Fruit fly (Drosophila melanogaster): ENCODE results near the gene CG42852.

The CG42852 gene

DNA sequence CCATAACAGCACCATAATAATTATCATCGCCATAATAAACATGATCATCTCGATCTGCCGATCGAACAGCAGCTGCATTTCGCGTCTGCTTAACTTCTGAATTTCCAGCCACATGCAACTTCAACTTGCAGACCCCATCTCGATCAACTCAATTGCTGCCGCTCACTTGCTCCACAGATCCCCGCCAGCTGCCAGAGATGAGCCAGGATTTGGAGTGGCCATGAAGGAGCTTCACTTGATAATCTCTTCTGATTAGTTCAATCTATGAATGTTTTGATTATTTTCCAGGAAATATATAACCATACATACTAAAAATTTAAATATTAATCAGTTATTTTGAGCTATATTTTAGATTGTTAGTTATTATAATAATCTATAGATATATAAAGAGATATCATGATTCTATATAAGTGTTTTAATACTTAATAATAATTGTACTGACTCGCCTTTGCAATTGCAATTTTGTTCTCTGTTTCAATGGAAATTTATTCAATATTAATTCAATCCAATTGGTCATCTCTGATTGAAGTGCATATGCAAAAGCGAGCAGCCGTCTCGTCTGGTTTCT, 3.7 kb upstream of the CG42852 start:
- no peak for TF ChIP-seq Jra (GFP tag; optimal IDR thresholded peaks at IDR 0.05)
- no peak for TF ChIP-seq Hnf4 (GFP tag; optimal IDR thresholded peaks at IDR 0.05)
- TF ChIP-seq Hr83 (GFP tag; optimal IDR thresholded peaks at IDR 0.05; ENCODE audit: poor library complexity, severe bottlenecking) = no peak
- TF ChIP-seq HLH106 (tag; optimal IDR thresholded peaks at IDR 0.05) = no peak
- no peak for TF ChIP-seq N (GFP tag; optimal IDR thresholded peaks at IDR 0.05)
- no peak for TF ChIP-seq br (GFP tag; optimal IDR thresholded peaks at IDR 0.05)
- TF ChIP-seq fru (GFP tag; optimal IDR thresholded peaks at IDR 0.05) = no peak
- no peak for TF ChIP-seq pan (optimal IDR thresholded peaks at IDR 0.05)
- no peak for TF ChIP-seq dl (GFP tag; optimal IDR thresholded peaks at IDR 0.05; ENCODE audit: insufficient read depth in 1 of 2, partially characterized antibody in 2 of 2)
- no peak for TF ChIP-seq woc (GFP tag; optimal IDR thresholded peaks at IDR 0.05)
- TF ChIP-seq CG32264 (GFP tag; optimal IDR thresholded peaks at IDR 0.05) = no peak
- no peak for TF ChIP-seq tai (GFP tag; optimal IDR thresholded peaks at IDR 0.05)
- TF ChIP-seq foxo (GFP tag; optimal IDR thresholded peaks at IDR 0.05) = no peak

DNA sequence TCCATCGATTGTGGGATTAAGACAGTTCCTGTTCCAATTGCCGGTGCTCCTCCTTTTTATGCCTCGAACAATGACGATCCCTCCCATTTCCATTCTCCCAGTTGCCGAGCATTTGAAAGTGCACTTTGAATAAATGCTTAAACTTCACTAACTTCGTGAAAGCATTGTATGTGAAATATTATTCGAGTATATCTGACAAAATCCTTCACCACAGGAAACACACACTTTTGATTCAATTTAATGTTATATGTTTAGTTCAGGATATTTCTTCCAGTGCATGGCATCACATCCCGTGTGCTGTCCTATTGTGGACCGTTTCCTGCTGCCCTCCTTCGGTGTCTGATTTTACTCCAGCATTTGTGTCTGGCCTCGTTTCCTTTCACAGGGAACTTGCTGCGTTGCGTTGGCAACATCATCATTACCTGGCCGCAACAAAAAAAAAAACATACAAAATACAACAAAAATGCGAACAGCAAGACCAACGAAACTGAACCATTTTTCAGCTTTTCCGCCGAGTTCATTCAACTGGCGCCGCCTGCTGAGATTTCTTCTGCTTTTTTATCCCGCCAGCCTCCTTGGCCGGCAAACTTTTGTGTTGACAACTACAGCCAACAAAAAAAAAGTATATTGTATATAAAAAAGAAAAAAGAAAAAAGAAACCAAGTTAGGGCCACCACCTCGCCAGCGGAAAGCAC, 2.7 kb upstream of the CG42852 start:
- TF ChIP-seq woc (GFP tag; optimal IDR thresholded peaks at IDR 0.05) (no peak), HLH106 (tag; optimal IDR thresholded peaks at IDR 0.05) (no peak), Mio (GFP tag; optimal IDR thresholded peaks at IDR 0.05) (no peak), dsf (GFP tag; optimal IDR thresholded peaks at IDR 0.05; ENCODE audit: borderline replicate concordance) (no peak), foxo (GFP tag; optimal IDR thresholded peaks at IDR 0.05) (peak in 1 of 2 experiments; percentile 6), GATAd (GFP tag; optimal IDR thresholded peaks at IDR 0.05) (no peak), br (GFP tag; optimal IDR thresholded peaks at IDR 0.05) (peak; percentile 3), pan (optimal IDR thresholded peaks at IDR 0.05) (no peak), Abd-B (GFP tag; optimal IDR thresholded peaks at IDR 0.05) (no peak), N (GFP tag; optimal IDR thresholded peaks at IDR 0.05) (no peak), fru (GFP tag; optimal IDR thresholded peaks at IDR 0.05) (peak; percentile 10), sage (GFP tag; optimal IDR thresholded peaks at IDR 0.05) (no peak), h (GFP tag; optimal IDR thresholded peaks at IDR 0.05) (peak; percentile 9), ey (GFP tag; optimal IDR thresholded peaks at IDR 0.05) (no peak), Hr83 (GFP tag; optimal IDR thresholded peaks at IDR 0.05; ENCODE audit: poor library complexity, severe bottlenecking) (no peak), Jra (GFP tag; optimal IDR thresholded peaks at IDR 0.05) (no peak), Dfd (GFP tag; optimal IDR thresholded peaks at IDR 0.05) (no peak), dmrt93B (GFP tag; optimal IDR thresholded peaks at IDR 0.05) (no peak), CrebA (GFP tag; optimal IDR thresholded peaks at IDR 0.05; ENCODE audit: borderline replicate concordance) (no peak), sv (GFP tag; optimal IDR thresholded peaks at IDR 0.05) (no peak), Myc (optimal IDR thresholded peaks at IDR 0.05) (no peak), tai (GFP tag; optimal IDR thresholded peaks at IDR 0.05) (no peak), Vsx2 (GFP tag; optimal IDR thresholded peaks at IDR 0.05; ENCODE audit: partially characterized antibody) (no peak), usp (GFP tag; optimal IDR thresholded peaks at IDR 0.05) (no peak), Sp1 (GFP tag; optimal IDR thresholded peaks at IDR 0.05) (no peak), Hnf4 (GFP tag; optimal IDR thresholded peaks at IDR 0.05) (no peak), CG9705 (GFP tag; optimal IDR thresholded peaks at IDR 0.05) (no peak), rgr (GFP tag; optimal IDR thresholded peaks at IDR 0.05) (no peak), brk (GFP tag; optimal IDR thresholded peaks at IDR 0.05) (no peak), Hr78 (GFP tag; optimal IDR thresholded peaks at IDR 0.05) (no peak), CG32264 (GFP tag; optimal IDR thresholded peaks at IDR 0.05) (no peak), jim (GFP tag; optimal IDR thresholded peaks at IDR 0.05) (no peak), OdsH (GFP tag; optimal IDR thresholded peaks at IDR 0.05) (no peak)

DNA sequence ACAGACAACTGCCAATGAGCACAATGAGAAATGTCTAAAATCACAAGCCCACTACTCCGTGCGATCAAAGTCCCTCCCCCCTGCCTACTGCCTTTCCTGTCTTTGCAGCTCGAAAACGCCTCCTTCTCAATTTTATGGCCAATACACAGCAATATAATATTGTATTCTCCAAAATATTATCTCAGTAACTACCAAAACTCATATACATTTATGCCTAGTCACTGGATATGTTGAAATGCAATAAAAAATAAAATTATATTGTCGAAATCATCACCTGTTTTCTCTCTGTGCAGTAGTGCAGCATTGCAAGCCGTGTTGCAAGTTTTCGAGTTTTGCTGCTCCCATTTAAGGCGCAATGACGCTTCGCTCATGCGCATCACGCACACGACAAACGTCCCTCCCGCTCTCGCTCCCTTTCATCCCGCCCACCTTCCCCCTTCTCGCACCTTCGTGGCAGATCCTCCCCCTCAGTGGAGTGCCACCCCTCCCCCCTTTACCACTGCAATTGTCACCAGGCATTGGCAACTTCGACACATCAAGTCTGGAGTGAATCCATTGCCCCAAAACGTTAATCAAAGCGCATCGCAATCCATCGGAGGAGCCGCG, 3.3 kb downstream of the CG42852 start:
- TF ChIP-seq fru (GFP tag; optimal IDR thresholded peaks at IDR 0.05) = peak; percentile 66
- no peak for TF ChIP-seq Dif (GFP tag; optimal IDR thresholded peaks at IDR 0.05; ENCODE audit: partially characterized antibody)
- peak; percentile 42 for TF ChIP-seq OdsH (GFP tag; optimal IDR thresholded peaks at IDR 0.05)
- no peak for TF ChIP-seq dl (GFP tag; optimal IDR thresholded peaks at IDR 0.05; ENCODE audit: insufficient read depth in 1 of 2, partially characterized antibody in 2 of 2)
- TF ChIP-seq br (GFP tag; optimal IDR thresholded peaks at IDR 0.05) = peak; percentile 67
- peak; percentile 41 for TF ChIP-seq CG32264 (GFP tag; optimal IDR thresholded peaks at IDR 0.05)
- peak; percentile 23 for TF ChIP-seq psq (GFP tag; optimal IDR thresholded peaks at IDR 0.05)
- peak; percentile 36 for TF ChIP-seq dmrt93B (GFP tag; optimal IDR thresholded peaks at IDR 0.05)
- peak; percentile 58 for TF ChIP-seq CG9705 (GFP tag; optimal IDR thresholded peaks at IDR 0.05)
- peak; percentile 67 for TF ChIP-seq woc (GFP tag; optimal IDR thresholded peaks at IDR 0.05)
- peak; percentile 83 for TF ChIP-seq h (GFP tag; optimal IDR thresholded peaks at IDR 0.05)
- TF ChIP-seq HLH106 (tag; optimal IDR thresholded peaks at IDR 0.05) = peak; percentile 71
- no peak for TF ChIP-seq jim (GFP tag; optimal IDR thresholded peaks at IDR 0.05)
- TF ChIP-seq N (GFP tag; optimal IDR thresholded peaks at IDR 0.05) = no peak
- TF ChIP-seq Hr78 (GFP tag; optimal IDR thresholded peaks at IDR 0.05) = no peak
- TF ChIP-seq lola (GFP tag; optimal IDR thresholded peaks at IDR 0.05) = no peak
- TF ChIP-seq Rel (GFP tag; optimal IDR thresholded peaks at IDR 0.05) = no peak
- TF ChIP-seq Rel (tag; optimal IDR thresholded peaks at IDR 0.05) = peak; percentile 4
- TF ChIP-seq foxo (GFP tag; optimal IDR thresholded peaks at IDR 0.05) = peak in 1 of 2 experiments; percentile 65
- TF ChIP-seq Abd-B (GFP tag; optimal IDR thresholded peaks at IDR 0.05) = no peak
- peak; percentile 34 for TF ChIP-seq sage (GFP tag; optimal IDR thresholded peaks at IDR 0.05)
- TF ChIP-seq Hnf4 (GFP tag; optimal IDR thresholded peaks at IDR 0.05) = peak; percentile 53
- peak; percentile 2 for TF ChIP-seq Jra (GFP tag; optimal IDR thresholded peaks at IDR 0.05)
- peak; percentile 55 for TF ChIP-seq rgr (GFP tag; optimal IDR thresholded peaks at IDR 0.05)
- peak; percentile 50 for TF ChIP-seq ey (GFP tag; optimal IDR thresholded peaks at IDR 0.05)
- peak; percentile 44 for TF ChIP-seq Sp1 (GFP tag; optimal IDR thresholded peaks at IDR 0.05)
